Worm (Caenorhabditis elegans) whole organism, L3 larva: ENCODE results near the gene F32D8.15.

Experiments used
- R02D3.7 ChIP-seq: fragments of 150-350 bp; optimal IDR thresholded peaks from 2 replicates; lab custom pipeline; 2014; ENCODE audit warnings: missing biosample characterization, missing genetic modification characterization
- ZK546.5 ChIP-seq: sonication (generic microtip); optimal IDR thresholded peaks from 2 replicates; lab custom pipeline; 2017; ENCODE audit warnings: missing biosample characterization, missing genetic modification characterization
- ama-1 ChIP-seq: fragments of 150-350 bp; optimal IDR thresholded peaks from 2 replicates; lab custom pipeline; 2018
- ceh-16 ChIP-seq: sonication (generic microtip); optimal IDR thresholded peaks from 2 replicates; lab custom pipeline; 2017; ENCODE audit warnings: missing biosample characterization, missing genetic modification characterization
- ceh-28 ChIP-seq: fragments of 150-350 bp; optimal IDR thresholded peaks from 2 replicates; lab custom pipeline; 2014; ENCODE audit warnings: missing biosample characterization, missing genetic modification reagents, missing genetic modification characterization
- ceh-82 ChIP-seq: fragments of 150-350 bp; optimal IDR thresholded peaks from 2 replicates; lab custom pipeline; 2014; ENCODE audit warnings: missing biosample characterization, missing genetic modification characterization
- ceh-9 ChIP-seq: sonication (generic microtip); optimal IDR thresholded peaks from 2 replicates; lab custom pipeline; 2018; ENCODE audit warnings: missing biosample characterization, missing genetic modification characterization
- daf-12 ChIP-seq: fragments of 150-350 bp; optimal IDR thresholded peaks from 2 replicates; lab custom pipeline; 2014; ENCODE audit warnings: missing biosample characterization, missing genetic modification reagents, missing genetic modification characterization
- egl-27 ChIP-seq: sonication (generic microtip); optimal IDR thresholded peaks from 4 replicates; lab custom pipeline; 2017; ENCODE audit warnings: missing biosample characterization, missing genetic modification reagents, missing genetic modification characterization
- egl-5 ChIP-seq: fragments of 150-350 bp; optimal IDR thresholded peaks from 2 replicates; lab custom pipeline; 2017; ENCODE audit warnings: missing biosample characterization, missing genetic modification reagents, missing genetic modification characterization, inconsistent platforms
- elt-1 ChIP-seq: fragments of 150-350 bp; optimal IDR thresholded peaks from 2 replicates; lab custom pipeline; 2014; ENCODE audit warnings: missing biosample characterization, missing genetic modification characterization
- elt-2 ChIP-seq: sonication (generic microtip); optimal IDR thresholded peaks from 2 replicates; lab custom pipeline; 2016; ENCODE audit warnings: missing genetic modification reagents, mild to moderate bottlenecking, missing genetic modification characterization, missing compliant biosample characterization
- elt-3 ChIP-seq, 3 experiments: fragments of 150-350 bp in 1 of 3; sonication (generic microtip) in 2 of 3; optimal IDR thresholded peaks; 2 replicates in 2 of 3; 4 replicates in 1 of 3; lab custom pipeline; 2014 to 2017; ENCODE audit warnings: missing biosample characterization in 3 of 3, missing genetic modification characterization in 3 of 3
- eor-1 ChIP-seq, 2 experiments: fragments of 150-350 bp; optimal IDR thresholded peaks; 2 replicates each; lab custom pipeline; 2014 to 2018; ENCODE audit warnings: missing biosample characterization in 2 of 2, missing genetic modification characterization in 2 of 2
- fkh-10 ChIP-seq: sonication (generic microtip); optimal IDR thresholded peaks from 2 replicates; lab custom pipeline; 2017; ENCODE audit warnings: missing biosample characterization, missing genetic modification reagents, missing genetic modification characterization
- fkh-2 ChIP-seq: fragments of 150-350 bp; optimal IDR thresholded peaks from 2 replicates; lab custom pipeline; 2014; ENCODE audit warnings: missing biosample characterization, missing genetic modification reagents, missing genetic modification characterization
- fos-1 ChIP-seq: fragments of 150-350 bp; optimal IDR thresholded peaks from 2 replicates; lab custom pipeline; 2014; ENCODE audit warnings: missing biosample characterization, missing genetic modification characterization
- hmg-11 ChIP-seq: sonication (generic microtip); optimal IDR thresholded peaks from 2 replicates; lab custom pipeline; 2016; ENCODE audit warnings: missing genetic modification characterization, missing compliant biosample characterization
- jun-1 ChIP-seq: fragments of 150-350 bp; optimal IDR thresholded peaks from 2 replicates; lab custom pipeline; 2014; ENCODE audit warnings: missing biosample characterization, missing genetic modification reagents, missing genetic modification characterization
- lin-15B ChIP-seq: fragments of 150-350 bp; optimal IDR thresholded peaks from 2 replicates; lab custom pipeline; 2014; ENCODE audit warnings: missing biosample characterization, missing genetic modification characterization
- lin-39 ChIP-seq: fragments of 150-350 bp; optimal IDR thresholded peaks from 2 replicates; lab custom pipeline; 2018; ENCODE audit warnings: missing biosample characterization, missing genetic modification reagents, missing genetic modification characterization
- lsy-12 ChIP-seq: sonication (generic microtip); optimal IDR thresholded peaks from 2 replicates; lab custom pipeline; 2016; ENCODE audit warnings: mild to moderate bottlenecking, missing genetic modification characterization, missing compliant biosample characterization
- nfya-1 ChIP-seq: sonication (generic microtip); optimal IDR thresholded peaks from 2 replicates; lab custom pipeline; 2017; ENCODE audit warnings: missing genetic modification characterization, mild to moderate bottlenecking, missing compliant biosample characterization, antibody characterized with exemption, moderate library complexity; ENCODE audit not compliant: insufficient read depth
- nhr-11 ChIP-seq: fragments of 150-350 bp; optimal IDR thresholded peaks from 2 replicates; lab custom pipeline; 2014; ENCODE audit warnings: missing biosample characterization, missing genetic modification characterization
- nhr-12 ChIP-seq: fragments of 150-350 bp; optimal IDR thresholded peaks from 2 replicates; lab custom pipeline; 2014; ENCODE audit warnings: missing biosample characterization, missing genetic modification characterization
- nhr-23 ChIP-seq: fragments of 150-350 bp; optimal IDR thresholded peaks from 2 replicates; lab custom pipeline; 2014; ENCODE audit warnings: missing biosample characterization, missing genetic modification reagents, missing genetic modification characterization
- nhr-25 ChIP-seq: sonication (generic microtip); optimal IDR thresholded peaks from 2 replicates; lab custom pipeline; 2017; ENCODE audit warnings: missing biosample characterization, missing genetic modification characterization
- nhr-28 ChIP-seq: fragments of 150-350 bp; optimal IDR thresholded peaks from 2 replicates; lab custom pipeline; 2014; ENCODE audit warnings: missing biosample characterization, missing genetic modification characterization
- nhr-43 ChIP-seq: sonication (generic microtip); optimal IDR thresholded peaks from 2 replicates; lab custom pipeline; 2016; ENCODE audit warnings: mild to moderate bottlenecking, missing genetic modification characterization, missing compliant biosample characterization; ENCODE audit not compliant: poor library complexity, severe bottlenecking
- nhr-67 ChIP-seq: fragments of 150-350 bp; optimal IDR thresholded peaks from 2 replicates; lab custom pipeline; 2014; ENCODE audit warnings: missing biosample characterization, missing genetic modification characterization
- nhr-76 ChIP-seq: fragments of 150-350 bp; sonication (generic microtip); optimal IDR thresholded peaks from 5 replicates; lab custom pipeline; 2014; ENCODE audit warnings: missing biosample characterization, missing genetic modification characterization
- pha-4 ChIP-seq: fragments of 150-350 bp; optimal IDR thresholded peaks from 2 replicates; lab custom pipeline; 2014; ENCODE audit warnings: missing biosample characterization, missing genetic modification reagents, missing genetic modification characterization
- pqm-1 ChIP-seq: fragments of 150-350 bp; optimal IDR thresholded peaks from 2 replicates; lab custom pipeline; 2017; ENCODE audit warnings: missing biosample characterization, missing genetic modification characterization, inconsistent platforms
- skn-1 ChIP-seq: fragments of 150-350 bp; optimal IDR thresholded peaks from 2 replicates; lab custom pipeline; 2014; ENCODE audit warnings: missing biosample characterization, missing genetic modification characterization
- snpc-4 ChIP-seq: fragments of 150-350 bp; optimal IDR thresholded peaks from 2 replicates; lab custom pipeline; 2014; ENCODE audit warnings: missing biosample characterization, missing genetic modification characterization
- unc-39 ChIP-seq: sonication (generic microtip); optimal IDR thresholded peaks from 4 replicates; lab custom pipeline; 2017; ENCODE audit warnings: missing biosample characterization, missing genetic modification characterization
- unc-62 ChIP-seq: fragments of 150-350 bp; sonication (generic microtip); optimal IDR thresholded peaks from 4 replicates; lab custom pipeline; 2014; ENCODE audit warnings: missing biosample characterization, missing genetic modification reagents, missing genetic modification characterization
- ztf-4 ChIP-seq: fragments of 150-350 bp; optimal IDR thresholded peaks from 2 replicates; lab custom pipeline; 2014; ENCODE audit warnings: missing biosample characterization, missing genetic modification characterization

Gene F32D8.15

DNA sequence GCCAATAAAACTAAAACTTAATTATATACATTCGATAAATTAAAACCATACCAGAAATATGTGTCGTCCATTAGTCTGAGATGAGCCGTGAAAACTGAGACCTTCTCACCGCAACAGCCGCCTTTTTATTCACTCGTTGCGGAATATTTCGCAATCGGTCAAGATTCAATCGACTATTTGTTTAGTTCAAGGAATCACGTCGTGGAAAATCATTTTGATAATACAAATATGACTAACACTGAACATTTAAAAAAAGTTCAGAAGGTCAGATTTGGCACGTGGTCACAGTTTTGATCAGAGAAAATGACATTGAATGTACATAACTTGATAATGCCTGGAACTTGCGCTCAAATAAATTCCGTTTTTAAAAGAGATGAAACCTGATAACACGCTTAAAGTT, 34.9 kb downstream of the F32D8.15 start, which contains the start of gene F17C11.11:
Gene F17C11.11, minus strand, starts transcription at position 79 of the 400 bp plus-strand sequence.
- TF ChIP-seq nhr-11 (no peak), pqm-1 (peak; percentile 62), ceh-82 (no peak), elt-2 (peak; percentile 77), eor-1 (tag; optimal IDR thresholded peaks at IDR 0.05; lab: Kevin White, UChicago) (no peak), pha-4 (tag; lab: Kevin White, UChicago) (peak; percentile 6), nhr-23 (tag; lab: Kevin White, UChicago) (peak; percentile 4)

DNA sequence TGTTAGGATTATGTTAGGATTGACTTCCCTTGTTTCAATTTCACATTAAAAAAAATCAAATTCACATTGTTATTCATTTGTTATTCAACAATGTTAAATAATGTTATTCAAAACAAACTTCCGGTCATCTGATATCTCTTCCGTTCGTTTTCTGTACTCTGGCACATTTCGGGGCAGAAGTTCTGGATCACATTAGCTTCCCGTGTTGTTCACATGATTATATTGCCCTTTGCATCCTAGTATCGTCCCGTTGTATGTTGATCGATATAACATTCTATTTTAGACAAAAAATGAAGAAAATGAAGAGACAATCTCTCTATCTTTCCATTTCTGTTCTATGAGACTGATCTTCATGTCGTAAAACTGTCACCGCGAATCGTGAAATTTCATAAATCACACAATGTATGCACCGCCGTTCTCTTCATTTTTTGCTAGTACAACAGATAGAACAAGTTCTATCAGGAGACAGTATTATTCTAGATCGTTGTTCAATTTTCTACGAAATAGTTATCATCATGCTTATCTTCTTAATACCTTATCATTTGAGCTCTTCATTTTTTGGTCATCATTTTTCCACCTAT, 36.2 kb downstream of the F32D8.15 start:
- TF ChIP-seq nhr-25 (tag; lab: Kevin White, UChicago), result peak; percentile 8
- TF ChIP-seq nhr-43 (tag; lab: Kevin White, UChicago), result peak; percentile 85
- peak; percentile 20 for TF ChIP-seq fos-1 (tag; lab: Kevin White, UChicago)
- no peak for TF ChIP-seq ama-1 (lab: Kevin White, UChicago)
- TF ChIP-seq elt-2, result no peak
- TF ChIP-seq nfya-1 (tag; lab: Kevin White, UChicago), result no peak
- TF ChIP-seq nhr-23 (tag; lab: Kevin White, UChicago), result peak; percentile 36

DNA sequence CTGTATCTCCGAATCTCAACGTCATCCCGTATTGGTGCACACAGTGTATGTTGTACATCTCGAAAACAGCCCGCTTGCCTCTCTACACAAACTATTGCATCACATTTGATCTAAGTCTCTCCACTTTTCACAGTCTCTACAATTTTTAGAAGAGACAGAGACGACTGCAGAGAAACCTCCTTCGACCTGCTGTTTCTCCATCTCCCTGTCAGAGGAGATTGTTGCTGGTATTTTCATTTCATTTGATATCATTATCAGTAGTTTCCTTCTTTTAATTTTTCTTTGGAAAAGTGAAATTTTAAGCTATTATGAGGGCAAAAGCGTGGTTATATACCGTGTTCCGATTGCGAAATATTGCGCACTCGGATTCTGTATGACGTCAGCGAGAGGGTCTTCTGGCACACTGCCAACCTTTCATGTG, 36.7 kb downstream of the F32D8.15 start:
- TF ChIP-seq snpc-4 (tag; lab: Kevin White, UChicago) (peak; percentile 39), pha-4 (tag; lab: Kevin White, UChicago) (peak; percentile 60), nhr-28 (tag; lab: Kevin White, UChicago) (no peak), ceh-9 (no peak), fkh-2 (tag; lab: Kevin White, UChicago) (no peak), ceh-82 (no peak), nhr-43 (tag; lab: Kevin White, UChicago) (peak; percentile 44), skn-1 (tag; lab: Kevin White, UChicago) (peak; percentile 39), nhr-12 (tag; lab: Kevin White, UChicago) (no peak), ceh-28 (tag; lab: Kevin White, UChicago) (peak; percentile 50), elt-2 (peak; percentile 94), ZK546.5 (no peak), daf-12 (tag; lab: Kevin White, UChicago) (no peak), lin-39 (tag; lab: Kevin White, UChicago) (no peak), unc-62 (peak; percentile 36), nhr-25 (tag; lab: Kevin White, UChicago) (peak; percentile 19), egl-5 (tag; lab: Kevin White, UChicago) (no peak), nhr-76 (tag; lab: Kevin White, UChicago) (peak; percentile 20), nfya-1 (tag; lab: Kevin White, UChicago) (peak; percentile 76), jun-1 (tag; lab: Kevin White, UChicago) (peak; percentile 44), unc-39 (tag; lab: Kevin White, UChicago) (no peak), elt-1 (tag; lab: Kevin White, UChicago) (peak; percentile 58), nhr-23 (tag; lab: Kevin White, UChicago) (peak; percentile 60), fkh-10 (GFP tag; lab: Kevin White, UChicago) (peak; percentile 32), egl-27 (tag; lab: Kevin White, UChicago) (peak; percentile 31), lin-15B (peak; percentile 35), pqm-1 (peak; percentile 88), ztf-4 (tag; lab: Kevin White, UChicago) (no peak), hmg-11 (tag; lab: Kevin White, UChicago) (peak; percentile 70), ama-1 (lab: Kevin White, UChicago) (peak; percentile 75), R02D3.7 (tag; lab: Kevin White, UChicago) (peak; percentile 26)

DNA sequence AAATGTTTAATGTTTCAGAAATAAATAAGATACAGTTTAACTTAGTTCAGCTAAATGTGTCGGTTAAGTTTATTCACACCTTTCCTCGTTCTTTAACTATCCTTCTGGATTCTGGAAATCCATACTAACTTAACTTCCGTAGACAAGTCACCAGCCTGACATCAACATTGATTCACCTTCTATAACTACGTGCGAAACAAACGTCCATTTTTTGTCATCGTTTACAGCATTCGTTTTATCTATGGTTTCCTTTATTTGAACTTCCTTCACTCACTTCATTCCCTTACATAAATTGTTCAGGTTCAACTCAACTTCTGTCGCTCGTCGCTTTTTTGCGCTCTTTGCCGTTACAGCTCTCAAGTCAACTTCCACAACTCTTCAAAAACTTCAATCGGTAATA, 37.3 kb downstream of the F32D8.15 start, which contains the start of gene F17C11.26:
Gene F17C11.26, plus strand, starts transcription at position 301 of the 400 bp plus-strand sequence.
- TF ChIP-seq fkh-2 (tag; lab: Kevin White, UChicago), result no peak
- TF ChIP-seq ceh-16 (tag; lab: Kevin White, UChicago), result no peak
- TF ChIP-seq elt-3 (tag; optimal IDR thresholded peaks at IDR 0.05; lab: Kevin White, UChicago), result no peak
- no peak for TF ChIP-seq ceh-28 (tag; lab: Kevin White, UChicago)
- TF ChIP-seq lsy-12 (tag; lab: Kevin White, UChicago), result no peak
- TF ChIP-seq R02D3.7 (tag; lab: Kevin White, UChicago), result no peak
- TF ChIP-seq nhr-23 (tag; lab: Kevin White, UChicago), result no peak
- no peak for TF ChIP-seq fkh-10 (GFP tag; lab: Kevin White, UChicago)
- TF ChIP-seq egl-5 (tag; lab: Kevin White, UChicago), result no peak
- TF ChIP-seq unc-62, result no peak
- no peak for TF ChIP-seq lin-15B
- TF ChIP-seq skn-1 (tag; lab: Kevin White, UChicago), result no peak
- TF ChIP-seq nhr-67 (tag; lab: Kevin White, UChicago), result no peak
